Worm (Caenorhabditis elegans) whole organism, young adult: ENCODE measurements around the gene Y51H7C.8.

Source experiments
- ama-1 ChIP-seq, 3 experiments: fragments of 150-350 bp in 1 of 3; sonication (generic microtip) in 2 of 3; optimal IDR thresholded peaks; 2 replicates each; lab custom pipeline; 2014 to 2018; ENCODE audit warnings: missing biosample characterization in 2 of 3, missing genetic modification characterization in 2 of 3, missing genetic modification reagents in 2 of 3
- ekl-4 ChIP-seq: fragments of 200-800 bp; sonication (Bioruptor generic); IDR thresholded peaks from 2 replicates; pipeline ENCODE4 v1.3.6; 2022; ENCODE audit warnings: missing genetic modification reagents, missing genetic modification characterization, missing compliant biosample characterization
- hlh-12 ChIP-seq: sonication (generic microtip); optimal IDR thresholded peaks from 2 replicates; lab custom pipeline; 2016; ENCODE audit warnings: missing genetic modification characterization, missing compliant biosample characterization
- madf-3 ChIP-seq: fragments of 200-800 bp; sonication (Bioruptor generic); IDR thresholded peaks from 2 replicates; pipeline ENCODE4 v1.3.6; 2022; ENCODE audit warnings: missing genetic modification reagents, missing genetic modification characterization, missing compliant biosample characterization

ce11 chrII:1355480-1355879 is 46.1 kb upstream of the Y51H7C.8 start, which contains the start of gene C13A10.1:
- no peak for TF ChIP-seq ekl-4
- TF ChIP-seq madf-3 (GFP tag; lab: Robert Waterston, UW): no peak
- no peak for TF ChIP-seq ama-1 (optimal IDR thresholded peaks at IDR 0.05; lab: Kevin White, UChicago)
- TF ChIP-seq ama-1 (GFP tag; optimal IDR thresholded peaks at IDR 0.05; lab: Kevin White, UChicago): no peak
- no peak for TF ChIP-seq hlh-12
